Worm (Caenorhabditis elegans) whole organism, young adult: ENCODE measurements around the gene T13A10.64.
A peak's percentile ranks its signal among the peaks of the same experiment; 100 is the strongest.

ENCODE experiments used
- K11D2.4 ChIP-seq: fragments of 200-800 bp; sonication (Bioruptor generic); IDR thresholded peaks from 2 replicates; pipeline ENCODE4 v1.3.6; 2022; ENCODE audit warnings: missing genetic modification reagents, missing genetic modification characterization, missing compliant biosample characterization
- Y53F4B.3 ChIP-seq: fragments of 200-800 bp; sonication (Bioruptor generic); IDR thresholded peaks from 2 replicates; pipeline ENCODE4 v1.3.6; 2022; ENCODE audit warnings: missing genetic modification reagents, missing genetic modification characterization, missing compliant biosample characterization
- Y53G8AR.9 ChIP-seq: fragments of 200-800 bp; sonication (Bioruptor generic); conservative IDR thresholded peaks from 2 replicates; pipeline ENCODE4 v1.3.6; 2022; ENCODE audit warnings: missing genetic modification reagents, missing genetic modification characterization, missing compliant biosample characterization
- attf-5 ChIP-seq: fragments of 200-800 bp; sonication (Bioruptor generic); optimal IDR thresholded peaks from 2 replicates; lab custom pipeline; 2018; ENCODE audit warnings: mild to moderate bottlenecking, missing genetic modification characterization, missing compliant biosample characterization
- attf-6 ChIP-seq: fragments of 200-800 bp; sonication (Bioruptor generic); IDR thresholded peaks from 2 replicates; pipeline ENCODE4 v1.3.6; 2022; ENCODE audit warnings: missing genetic modification reagents, missing genetic modification characterization, missing compliant biosample characterization
- cebp-1 ChIP-seq, 2 experiments: fragments of 200-800 bp in 1 of 2; sonication (Bioruptor generic) in 1 of 2; sonication (generic microtip) in 1 of 2; IDR thresholded peaks in 1 of 2; optimal IDR thresholded peaks in 1 of 2; 2 replicates each; pipeline versions ENCODE4 v1.3.6 to Lab custom; 2017 to 2022; ENCODE audit warnings: missing compliant biosample characterization in 2 of 2, missing genetic modification characterization in 2 of 2, mild to moderate bottlenecking in 1 of 2, missing genetic modification reagents in 1 of 2, moderate library complexity in 1 of 2
- ceh-100 ChIP-seq: fragments of 200-800 bp; sonication (Bioruptor generic); IDR thresholded peaks from 2 replicates; pipeline ENCODE4 v1.3.6; 2022; ENCODE audit warnings: missing genetic modification reagents, missing genetic modification characterization, missing compliant biosample characterization
- chd-7 ChIP-seq: sonication (generic microtip); optimal IDR thresholded peaks from 2 replicates; lab custom pipeline; 2016; ENCODE audit warnings: mild to moderate bottlenecking, missing genetic modification characterization, moderate library complexity, missing compliant biosample characterization
- egl-18 ChIP-seq: fragments of 200-800 bp; sonication (Bioruptor generic); IDR thresholded peaks from 2 replicates; pipeline ENCODE4 v1.3.6; 2022; ENCODE audit warnings: missing genetic modification reagents, missing genetic modification characterization, missing compliant biosample characterization
- egl-44 ChIP-seq: fragments of 200-800 bp; sonication (Bioruptor generic); IDR thresholded peaks from 2 replicates; pipeline ENCODE4 v1.3.6; 2022; ENCODE audit warnings: missing genetic modification reagents, missing genetic modification characterization, missing compliant biosample characterization
- egrh-3 ChIP-seq: fragments of 200-800 bp; sonication (Bioruptor generic); IDR thresholded peaks from 2 replicates; pipeline ENCODE4 v1.3.6; 2022; ENCODE audit warnings: missing genetic modification reagents, missing genetic modification characterization, missing compliant biosample characterization
- hlh-12 ChIP-seq: sonication (generic microtip); optimal IDR thresholded peaks from 2 replicates; lab custom pipeline; 2016; ENCODE audit warnings: missing genetic modification characterization, missing compliant biosample characterization
- let-526 ChIP-seq: fragments of 200-800 bp; sonication (Bioruptor generic); IDR thresholded peaks from 2 replicates; pipeline ENCODE4 v1.3.6; 2022; ENCODE audit warnings: missing genetic modification reagents, missing genetic modification characterization, missing compliant biosample characterization
- madf-3 ChIP-seq: fragments of 200-800 bp; sonication (Bioruptor generic); IDR thresholded peaks from 2 replicates; pipeline ENCODE4 v1.3.6; 2022; ENCODE audit warnings: missing genetic modification reagents, missing genetic modification characterization, missing compliant biosample characterization
- mes-4 ChIP-seq: sonication (generic microtip); optimal IDR thresholded peaks from 2 replicates; lab custom pipeline; 2016; ENCODE audit warnings: missing genotype, missing genetic modification characterization, missing compliant biosample characterization
- nhr-120 ChIP-seq: fragments of 200-800 bp; sonication (Bioruptor generic); IDR thresholded peaks from 2 replicates; pipeline ENCODE4 v1.3.6; 2022; ENCODE audit warnings: missing genetic modification characterization, missing compliant biosample characterization
- nhr-179 ChIP-seq: sonication (generic microtip); optimal IDR thresholded peaks from 2 replicates; lab custom pipeline; 2016; ENCODE audit warnings: mild to moderate bottlenecking, missing genetic modification characterization, missing compliant biosample characterization
- nhr-80 ChIP-seq: sonication (generic microtip); optimal IDR thresholded peaks from 2 replicates; lab custom pipeline; 2016; ENCODE audit warnings: missing genetic modification characterization, missing compliant biosample characterization
- pbrm-1 ChIP-seq: fragments of 200-800 bp; sonication (Bioruptor generic); IDR thresholded peaks from 2 replicates; pipeline ENCODE4 v1.3.6; 2022; ENCODE audit warnings: missing genetic modification reagents, missing genetic modification characterization, missing compliant biosample characterization
- rec-8 ChIP-seq, 2 experiments: sonication (generic microtip); optimal IDR thresholded peaks; 2 replicates each; lab custom pipeline; 2016; ENCODE audit warnings: mild to moderate bottlenecking in 2 of 2, missing genetic modification characterization in 2 of 2, missing genetic modification reagents in 2 of 2, missing genotype in 2 of 2, missing biosample characterization in 1 of 2, missing compliant biosample characterization in 1 of 2, moderate library complexity in 1 of 2
- snpc-1.1 ChIP-seq: sonication (generic microtip); optimal IDR thresholded peaks from 2 replicates; lab custom pipeline; 2017; ENCODE audit warnings: missing genetic modification characterization, mild to moderate bottlenecking, missing compliant biosample characterization, antibody characterized with exemption, moderate library complexity, missing genotype, missing genetic modification reagents; ENCODE audit not compliant: insufficient read depth
- snpc-1.3 ChIP-seq: sonication (generic microtip); optimal IDR thresholded peaks from 2 replicates; lab custom pipeline; 2017; ENCODE audit warnings: missing genetic modification characterization, mild to moderate bottlenecking, missing compliant biosample characterization, antibody characterized with exemption, moderate library complexity, missing genotype, missing genetic modification reagents; ENCODE audit not compliant: insufficient read depth
- sptf-2 ChIP-seq: fragments of 200-800 bp; sonication (Bioruptor generic); optimal IDR thresholded peaks from 2 replicates; lab custom pipeline; 2018; ENCODE audit warnings: mild to moderate bottlenecking, missing genetic modification characterization, missing compliant biosample characterization
- ztf-18 ChIP-seq: sonication (generic microtip); optimal IDR thresholded peaks from 2 replicates; lab custom pipeline; 2016; ENCODE audit warnings: missing genotype, mild to moderate bottlenecking, missing genetic modification characterization, missing compliant biosample characterization
- ztf-3 ChIP-seq: fragments of 200-800 bp; sonication (Bioruptor generic); optimal IDR thresholded peaks from 2 replicates; lab custom pipeline; 2018; ENCODE audit warnings: mild to moderate bottlenecking, missing genetic modification characterization, missing compliant biosample characterization

Gene T13A10.64

DNA sequence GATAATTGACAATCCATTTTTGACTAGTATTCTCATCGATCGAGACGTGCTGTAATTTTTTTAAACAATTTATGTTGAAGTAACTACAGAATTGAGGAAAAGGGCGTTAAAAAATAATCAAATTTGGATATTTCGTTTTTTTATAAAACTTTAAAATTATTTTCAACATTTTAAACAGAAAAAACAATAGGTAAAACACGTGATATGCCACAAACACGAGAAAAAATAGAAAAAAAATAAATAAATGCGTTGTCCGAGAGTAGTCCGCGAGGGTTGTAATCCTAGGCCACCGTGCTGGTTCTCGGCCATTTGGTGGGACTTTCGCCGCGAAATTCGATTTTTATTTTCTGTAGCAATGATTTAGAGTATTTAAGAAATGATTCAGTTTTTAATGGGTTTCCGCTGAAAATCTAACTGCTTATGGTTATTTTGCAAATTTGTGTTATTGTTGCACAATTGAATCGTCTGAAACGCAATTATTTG lies 48.4 kb upstream of the T13A10.64 start, which contains the start of gene C49A9.10 (continued):
- TF ChIP-seq chd-7 (no peak), snpc-1.3 (tag; lab: Kevin White, UChicago) (no peak), let-526 (GFP tag; lab: Robert Waterston, UW) (peak; percentile 89), mes-4 (no peak), ceh-100 (GFP tag; lab: Robert Waterston, UW) (0 out of 2 replicates have a peak, but pooled peaks have one; percentile 39), K11D2.4 (GFP tag; lab: Robert Waterston, UW) (no peak; the same call in 1 of the 2 replicates), egl-44 (GFP tag; lab: Robert Waterston, UW) (no peak)

DNA sequence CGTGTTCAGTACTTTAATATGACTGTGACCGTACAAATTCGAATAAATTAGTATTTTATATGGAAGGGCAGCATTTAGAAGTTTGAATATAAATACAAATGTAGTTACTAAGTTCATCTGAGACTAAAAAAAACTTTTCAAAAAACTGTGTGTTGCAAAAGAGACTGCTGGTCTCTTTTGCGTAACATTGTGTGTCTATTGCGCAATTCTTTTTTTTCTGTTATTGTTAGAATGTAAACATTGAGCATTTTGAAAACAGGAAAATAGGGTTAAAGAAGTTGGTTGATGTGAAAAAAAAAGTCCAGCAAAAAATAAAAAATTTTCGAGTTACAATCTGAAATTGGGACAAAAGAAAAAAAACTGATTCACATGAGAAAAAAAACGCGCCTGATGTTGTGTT lies 45.4 kb upstream of the T13A10.64 start:
- TF ChIP-seq snpc-1.1 (no peak), cebp-1 (GFP tag; IDR thresholded peaks at IDR 0.05; lab: Robert Waterston, UW) (no peak), cebp-1 (tag; optimal IDR thresholded peaks at IDR 0.05; lab: Kevin White, UChicago) (peak; percentile 1)

DNA sequence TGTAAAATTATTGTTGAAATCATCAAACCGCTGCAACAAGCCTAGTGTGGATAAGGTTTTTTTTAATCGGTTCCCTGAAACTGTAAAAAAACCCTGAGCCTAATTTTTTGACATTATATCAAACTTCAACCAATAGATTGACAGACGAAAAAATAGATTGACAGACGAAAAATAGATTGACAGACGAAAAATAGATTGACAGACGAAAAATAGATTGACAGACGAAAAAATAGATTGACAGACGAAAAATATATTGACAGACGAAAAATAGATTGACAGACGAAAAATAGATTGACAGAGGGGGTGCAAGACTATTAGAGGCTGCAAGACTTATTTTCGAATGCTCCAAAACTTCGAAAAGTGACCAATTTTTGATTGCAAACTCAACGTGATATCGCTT lies 44.8 kb upstream of the T13A10.64 start:
- peak; percentile 70; the same call in 1 of the 2 replicates for TF ChIP-seq madf-3 (GFP tag; lab: Robert Waterston, UW)
- 0 out of 2 replicates have a peak, but pooled peaks have one; percentile 16 for TF ChIP-seq Y53G8AR.9 (GFP tag; lab: Robert Waterston, UW)
- peak; percentile 33; the same call in 1 of the 2 replicates for TF ChIP-seq egrh-3 (GFP tag; lab: Robert Waterston, UW)
- TF ChIP-seq Y53F4B.3, result peak; percentile 96; the same call in 1 of the 2 replicates
- TF ChIP-seq, all 124 proteins: peak for 4; not testable (repeated sequence) for 120

DNA sequence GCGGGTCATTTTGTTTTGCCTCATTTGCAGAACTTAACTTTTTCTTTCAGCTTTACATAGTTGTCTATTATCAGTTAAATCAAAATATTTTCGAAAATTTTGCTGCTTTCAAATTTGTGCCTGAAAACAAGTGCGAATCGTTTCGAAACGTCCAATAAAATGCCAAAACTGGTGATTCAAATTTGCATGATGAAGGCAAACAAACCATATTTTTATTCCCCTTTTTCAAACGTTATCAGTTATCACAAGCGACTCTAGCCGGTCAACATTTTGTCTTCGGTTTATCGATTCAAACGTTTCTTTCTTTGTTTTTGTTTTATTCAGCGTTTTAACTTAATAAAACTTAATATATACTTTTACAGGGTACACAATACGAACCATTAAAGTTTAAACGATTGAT lies 44.2 kb upstream of the T13A10.64 start, which contains the start of the genes ugt-24 and C49A9.6:
Gene ugt-24, minus strand, starts transcription at position 147 of the 400 bp plus-strand sequence.
Gene C49A9.6, plus strand, starts transcription at position 363 of the 400 bp plus-strand sequence.
- TF ChIP-seq cebp-1 (GFP tag; IDR thresholded peaks at IDR 0.05; lab: Robert Waterston, UW), result no peak
- peak; percentile 6 for TF ChIP-seq cebp-1 (tag; optimal IDR thresholded peaks at IDR 0.05; lab: Kevin White, UChicago)
- TF ChIP-seq ztf-3 (GFP tag; lab: Kevin White, UChicago), result no peak
- TF ChIP-seq nhr-80 (tag; lab: Kevin White, UChicago), result peak; percentile 69
- no peak for TF ChIP-seq nhr-120 (GFP tag; lab: Robert Waterston, UW)

DNA sequence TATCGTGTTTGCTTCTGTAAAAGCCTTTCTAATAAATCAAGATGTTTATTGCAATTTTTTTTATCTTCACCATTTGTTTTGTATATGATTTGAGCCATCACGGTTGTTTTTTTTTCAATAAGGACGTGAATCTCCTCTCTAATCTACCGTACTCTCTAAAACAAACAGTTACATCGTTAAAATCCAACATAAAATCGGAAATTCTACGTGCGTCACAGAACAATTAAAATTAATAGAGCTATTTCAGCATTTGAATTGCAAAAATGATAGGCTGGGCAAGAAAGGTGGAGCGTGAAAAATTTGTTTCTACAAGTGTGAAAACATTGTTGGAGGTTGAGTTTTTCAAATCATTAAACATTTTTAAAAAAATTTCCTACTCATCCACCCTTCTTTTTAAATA lies 41.3 kb upstream of the T13A10.64 start, which contains the start of gene C49A9.5:
Gene C49A9.5, plus strand, starts transcription at position 271 of the 400 bp plus-strand sequence.
- TF ChIP-seq nhr-179 (tag; lab: Kevin White, UChicago) (no peak), ztf-18 (tag; lab: Kevin White, UChicago) (no peak)

DNA sequence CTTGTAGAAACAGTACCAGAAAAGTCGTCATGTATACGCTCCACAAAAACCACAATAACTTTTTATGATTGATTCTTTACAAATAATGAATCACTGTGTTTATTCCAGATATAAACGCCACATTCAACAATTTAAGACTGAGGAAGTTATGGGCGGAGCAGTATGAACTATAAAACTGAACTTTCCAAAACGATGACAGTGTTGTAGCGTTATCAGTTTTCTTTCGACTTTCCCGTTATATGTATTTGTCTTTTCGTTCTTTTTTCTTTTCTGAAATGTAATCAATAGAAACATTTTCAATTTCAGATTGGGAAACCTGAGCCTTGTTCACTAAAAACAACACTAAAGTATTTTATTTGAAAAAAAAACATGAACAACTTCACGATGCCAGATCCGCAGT lies 37.7 kb upstream of the T13A10.64 start, which contains the start of gene C49A9.9:
Gene C49A9.9, plus strand, starts transcription at position 307 of the 400 bp plus-strand sequence.
- TF ChIP-seq hlh-12 (tag; lab: Kevin White, UChicago), result no peak
- TF ChIP-seq nhr-80 (tag; lab: Kevin White, UChicago), result peak; percentile 40

DNA sequence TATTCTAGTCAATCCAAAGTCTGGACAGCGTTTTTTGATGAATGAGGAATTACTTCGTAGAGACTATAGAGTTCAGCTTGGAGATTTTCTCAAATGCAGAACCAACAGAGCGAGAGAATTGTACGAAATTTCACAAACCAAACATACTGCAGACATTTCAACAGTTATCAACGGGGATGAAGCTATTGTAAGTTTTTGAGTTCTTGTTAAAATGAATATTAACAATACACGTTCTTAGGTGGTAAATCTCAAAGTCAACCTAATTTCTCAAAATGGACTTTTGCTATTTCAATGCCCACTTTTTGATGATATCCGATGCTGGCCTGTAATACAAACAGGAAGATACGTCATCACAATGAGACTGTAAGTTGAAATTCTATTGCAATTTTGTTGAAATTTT lies 37.2 kb upstream of the T13A10.64 start:
- TF ChIP-seq attf-6 (GFP tag; lab: Robert Waterston, UW), result no peak
- TF ChIP-seq egl-18 (GFP tag; lab: Robert Waterston, UW), result no peak
- no peak for TF ChIP-seq pbrm-1
- no peak for TF ChIP-seq mes-4
- TF ChIP-seq sptf-2 (GFP tag; lab: Kevin White, UChicago), result no peak

DNA sequence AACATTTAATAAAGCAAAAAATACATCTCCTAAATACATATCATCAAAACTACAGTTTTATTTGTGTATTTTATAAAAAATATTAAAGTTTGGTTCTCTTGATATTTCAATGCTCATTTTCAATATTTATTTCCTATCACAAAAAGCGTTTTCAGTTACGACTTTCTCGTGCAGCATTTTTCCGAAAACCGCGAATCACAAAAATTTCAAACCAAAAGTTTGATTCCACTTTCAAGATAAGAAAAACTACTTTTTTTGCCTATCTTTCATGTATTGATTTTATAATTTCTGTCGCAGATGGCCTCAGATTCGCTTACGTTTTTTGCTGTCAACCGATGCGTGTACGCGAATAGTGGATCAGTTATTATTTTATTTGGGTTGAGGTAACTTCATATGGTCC lies 35.3 kb upstream of the T13A10.64 start, which contains the start of gene C49A9.4:
Gene C49A9.4, plus strand, starts transcription at position 265 of the 400 bp plus-strand sequence.
- TF ChIP-seq attf-5 (GFP tag; lab: Kevin White, UChicago) (no peak), rec-8 (tag; optimal IDR thresholded peaks at IDR 0.05; lab: Kevin White, UChicago) (no peak), nhr-80 (tag; lab: Kevin White, UChicago) (peak; percentile 58)
